Fruit fly (Drosophila melanogaster): Measurements from ENCODE around the gene CG31800.
A peak's percentile ranks its signal among the peaks of the same experiment; 100 is the strongest.

The CG31800 gene

dm6 chr2L:19026491-19027197 is 7.7 kb downstream of the CG31800 start:
- TF ChIP-seq Sp1 (GFP tag; optimal IDR thresholded peaks at IDR 0.05) (peak; percentile 67), brk (GFP tag; optimal IDR thresholded peaks at IDR 0.05) (no peak), Jra (GFP tag; optimal IDR thresholded peaks at IDR 0.05) (no peak), jim (GFP tag; optimal IDR thresholded peaks at IDR 0.05) (no peak), sage (GFP tag; optimal IDR thresholded peaks at IDR 0.05) (no peak), GATAd (GFP tag; optimal IDR thresholded peaks at IDR 0.05) (no peak), CG32264 (GFP tag; optimal IDR thresholded peaks at IDR 0.05) (no peak), h (GFP tag; optimal IDR thresholded peaks at IDR 0.05) (peak; percentile 37), usp (GFP tag; optimal IDR thresholded peaks at IDR 0.05) (no peak), CG9705 (GFP tag; optimal IDR thresholded peaks at IDR 0.05) (peak; percentile 33), dmrt93B (GFP tag; optimal IDR thresholded peaks at IDR 0.05) (peak; percentile 26), rgr (GFP tag; optimal IDR thresholded peaks at IDR 0.05) (peak; percentile 13), Abd-B (GFP tag; optimal IDR thresholded peaks at IDR 0.05) (no peak), pan (optimal IDR thresholded peaks at IDR 0.05) (no peak), Mio (GFP tag; optimal IDR thresholded peaks at IDR 0.05) (no peak), br (GFP tag; optimal IDR thresholded peaks at IDR 0.05) (peak; percentile 20), woc (GFP tag; optimal IDR thresholded peaks at IDR 0.05) (no peak), Vsx2 (GFP tag; optimal IDR thresholded peaks at IDR 0.05; ENCODE audit: partially characterized antibody) (no peak), OdsH (GFP tag; optimal IDR thresholded peaks at IDR 0.05) (peak; percentile 38), lola (GFP tag; optimal IDR thresholded peaks at IDR 0.05) (no peak), tai (GFP tag; optimal IDR thresholded peaks at IDR 0.05) (no peak), HLH106 (tag; optimal IDR thresholded peaks at IDR 0.05) (peak; percentile 60), Hr83 (GFP tag; optimal IDR thresholded peaks at IDR 0.05; ENCODE audit: poor library complexity, severe bottlenecking) (no peak), psq (GFP tag; optimal IDR thresholded peaks at IDR 0.05) (peak; percentile 20), Hr78 (GFP tag; optimal IDR thresholded peaks at IDR 0.05) (no peak), fru (GFP tag; optimal IDR thresholded peaks at IDR 0.05) (peak; percentile 48), dsf (GFP tag; optimal IDR thresholded peaks at IDR 0.05; ENCODE audit: borderline replicate concordance) (no peak), ey (GFP tag; optimal IDR thresholded peaks at IDR 0.05) (peak; percentile 50), CrebA (GFP tag; optimal IDR thresholded peaks at IDR 0.05; ENCODE audit: borderline replicate concordance) (no peak), sv (GFP tag; optimal IDR thresholded peaks at IDR 0.05) (no peak), Hnf4 (GFP tag; optimal IDR thresholded peaks at IDR 0.05) (no peak), Myc (optimal IDR thresholded peaks at IDR 0.05) (no peak), Rel (GFP tag; optimal IDR thresholded peaks at IDR 0.05) (no peak), Rel (tag; optimal IDR thresholded peaks at IDR 0.05) (no peak), N (GFP tag; optimal IDR thresholded peaks at IDR 0.05) (no peak), dl (GFP tag; optimal IDR thresholded peaks at IDR 0.05; ENCODE audit: insufficient read depth in 1 of 2, partially characterized antibody in 2 of 2) (no peak), foxo (GFP tag; optimal IDR thresholded peaks at IDR 0.05) (peak in 1 of 2 experiments; percentile 57), Dfd (GFP tag; optimal IDR thresholded peaks at IDR 0.05) (no peak), Dif (GFP tag; optimal IDR thresholded peaks at IDR 0.05; ENCODE audit: partially characterized antibody) (no peak)

- TF ChIP-seq CrebA (GFP tag; optimal IDR thresholded peaks at IDR 0.05; ENCODE audit: borderline replicate concordance) (no peak), Dif (GFP tag; optimal IDR thresholded peaks at IDR 0.05; ENCODE audit: partially characterized antibody) (no peak)
Observed at dm6 chr2L:19024744-19025059, 9.7 kb downstream of the CG31800 start.

Measured in whole organism, wandering third instar larva.